Worm (Caenorhabditis elegans) whole organism, late embryonic: ENCODE measurements around the gene B0457.2.

Experiments
- F13H6.1 ChIP-seq: sonication (generic microtip); optimal IDR thresholded peaks from 2 replicates; lab custom pipeline; 2016; ENCODE audit warnings: missing genetic modification characterization, missing compliant biosample characterization
- pat-9 ChIP-seq: fragments of 200-800 bp; sonication (Bioruptor generic); optimal IDR thresholded peaks from 2 replicates; lab custom pipeline; 2018; ENCODE audit warnings: mild to moderate bottlenecking, missing genetic modification characterization, moderate library complexity, missing compliant biosample characterization
- pha-4 ChIP-seq: fragments of 150-350 bp; optimal IDR thresholded peaks from 2 replicates; lab custom pipeline; 2018; ENCODE audit warnings: missing biosample characterization, missing genetic modification reagents, missing genetic modification characterization

DNA sequence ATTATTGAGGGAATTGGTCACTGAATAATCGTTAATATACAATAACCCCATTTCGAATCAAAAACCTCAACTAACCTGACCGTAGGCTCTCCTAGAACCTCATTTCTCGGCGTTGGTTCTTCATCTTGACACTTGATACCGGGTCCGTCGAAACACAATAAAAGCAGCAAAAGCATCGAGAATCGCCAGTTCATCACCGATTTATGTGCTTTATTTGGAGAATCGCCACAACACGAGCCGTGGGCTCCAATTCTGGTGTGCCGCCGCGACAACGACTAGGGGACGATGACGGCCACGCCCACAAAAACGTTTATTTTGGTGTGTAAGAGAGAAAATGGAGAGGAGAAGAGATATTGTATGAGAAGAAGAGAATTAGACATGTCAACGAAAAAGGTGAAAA lies 21.0 kb upstream of the B0457.2 start, which contains the start of gene cutl-15:
- TF ChIP-seq F13H6.1 (tag; lab: Kevin White, UChicago): no peak
- no peak for TF ChIP-seq pha-4
- no peak for TF ChIP-seq pat-9 (tag; lab: Kevin White, UChicago)
